Worm (Caenorhabditis elegans) whole organism, L4/young adult: ENCODE measurements around the gene F54B11.5.

ENCODE experiments used
- dao-5 ChIP-seq: sonication (generic microtip); optimal IDR thresholded peaks from 2 replicates; lab custom pipeline; 2016; ENCODE audit warnings: missing genotype, missing genetic modification characterization, moderate library complexity, missing compliant biosample characterization
- him-1 ChIP-seq: sonication (generic microtip); optimal IDR thresholded peaks from 2 replicates; lab custom pipeline; 2016; ENCODE audit warnings: missing genotype, missing genetic modification reagents, missing genetic modification characterization, missing compliant biosample characterization

- TF ChIP-seq him-1 (tag; lab: Kevin White, UChicago) = no peak
- TF ChIP-seq dao-5 (tag; lab: Kevin White, UChicago) = no peak
These were observed 49.0 kb upstream of the F54B11.5 start for ce11 chrX:13644884-13645283.
